Worm (Caenorhabditis elegans) whole organism, L1 larva: ENCODE results near the gene clec-31.

Source experiments
- C34B4.2 ChIP-seq: sonication (generic microtip); optimal IDR thresholded peaks from 2 replicates; lab custom pipeline; 2017; ENCODE audit warnings: mild to moderate bottlenecking, missing genetic modification characterization, missing compliant biosample characterization
- Y116A8C.19 ChIP-seq: sonication (generic microtip); optimal IDR thresholded peaks from 2 replicates; lab custom pipeline; 2016; ENCODE audit warnings: missing compliant biosample characterization, missing genetic modification characterization, borderline replicate concordance
- alr-1 ChIP-seq: fragments of 200-800 bp; sonication (Bioruptor generic); optimal IDR thresholded peaks from 2 replicates; lab custom pipeline; 2018; ENCODE audit warnings: borderline replicate concordance, mild to moderate bottlenecking, missing genetic modification characterization, missing compliant biosample characterization
- aly-2 ChIP-seq: fragments of 150-350 bp; optimal IDR thresholded peaks from 2 replicates; lab custom pipeline; 2014; ENCODE audit warnings: missing biosample characterization, missing genetic modification characterization
- ama-1 ChIP-seq: fragments of 150-350 bp; optimal IDR thresholded peaks from 2 replicates; lab custom pipeline; 2014
- blmp-1 ChIP-seq: fragments of 150-350 bp; optimal IDR thresholded peaks from 2 replicates; lab custom pipeline; 2014; ENCODE audit warnings: missing biosample characterization, missing genetic modification characterization
- ceh-8 ChIP-seq: fragments of 200-800 bp; sonication (Bioruptor generic); optimal IDR thresholded peaks from 2 replicates; lab custom pipeline; 2018; ENCODE audit warnings: mild to moderate bottlenecking, missing genetic modification characterization, moderate library complexity, missing compliant biosample characterization
- ceh-88 ChIP-seq: fragments of 200-800 bp; sonication (Bioruptor generic); IDR thresholded peaks from 2 replicates; pipeline ENCODE4 v1.3.6; 2022; ENCODE audit warnings: missing genetic modification characterization, missing compliant biosample characterization
- ceh-90 ChIP-seq: sonication (generic microtip); optimal IDR thresholded peaks from 2 replicates; lab custom pipeline; 2016; ENCODE audit warnings: missing genetic modification characterization, missing compliant biosample characterization
- ces-1 ChIP-seq: fragments of 150-350 bp; optimal IDR thresholded peaks from 2 replicates; lab custom pipeline; 2014; ENCODE audit warnings: missing biosample characterization, missing genetic modification reagents, missing genetic modification characterization
- dsc-1 ChIP-seq: sonication (generic microtip); optimal IDR thresholded peaks from 2 replicates; lab custom pipeline; 2016; ENCODE audit warnings: mild to moderate bottlenecking, missing genetic modification characterization, missing compliant biosample characterization
- efl-3 ChIP-seq: fragments of 200-800 bp; sonication (Bioruptor generic); optimal IDR thresholded peaks from 2 replicates; lab custom pipeline; 2018; ENCODE audit warnings: mild to moderate bottlenecking, missing genetic modification characterization, missing compliant biosample characterization
- ets-5 ChIP-seq: fragments of 200-800 bp; sonication (Bioruptor generic); IDR thresholded peaks from 2 replicates; pipeline ENCODE4 v1.3.6; 2022; ENCODE audit warnings: missing genetic modification characterization, missing compliant biosample characterization
- fos-1 ChIP-seq: fragments of 150-350 bp; optimal IDR thresholded peaks from 2 replicates; lab custom pipeline; 2014; ENCODE audit warnings: missing biosample characterization, missing genetic modification characterization
- hlh-17 ChIP-seq: fragments of 200-800 bp; sonication (Bioruptor generic); optimal IDR thresholded peaks from 2 replicates; lab custom pipeline; 2018; ENCODE audit warnings: missing genetic modification characterization, mild to moderate bottlenecking, missing compliant biosample characterization, moderate library complexity, borderline replicate concordance
- hpl-2 ChIP-seq: fragments of 150-350 bp; optimal IDR thresholded peaks from 2 replicates; lab custom pipeline; 2014; ENCODE audit warnings: missing biosample characterization, missing genetic modification reagents, missing genetic modification characterization
- irx-1 ChIP-seq: sonication (generic microtip); optimal IDR thresholded peaks from 2 replicates; lab custom pipeline; 2016; ENCODE audit warnings: missing genetic modification characterization, missing compliant biosample characterization
- isw-1 ChIP-seq: fragments of 200-800 bp; sonication (Bioruptor generic); IDR thresholded peaks from 2 replicates; pipeline ENCODE4 v1.3.6; 2022; ENCODE audit warnings: missing genetic modification characterization, missing compliant biosample characterization
- lin-15B ChIP-seq: fragments of 150-350 bp; sonication (generic microtip); optimal IDR thresholded peaks from 3 replicates; lab custom pipeline; 2014; ENCODE audit warnings: missing biosample characterization, missing genetic modification characterization
- lin-35 ChIP-seq, 2 experiments: fragments of 150-350 bp; optimal IDR thresholded peaks; 2 replicates each; lab custom pipeline; 2014; ENCODE audit warnings: missing biosample characterization in 2 of 2, missing genetic modification characterization in 2 of 2, missing genetic modification reagents in 2 of 2
- lir-3 ChIP-seq: sonication (generic microtip); optimal IDR thresholded peaks from 2 replicates; lab custom pipeline; 2016; ENCODE audit warnings: mild to moderate bottlenecking, missing genetic modification characterization, moderate library complexity, missing compliant biosample characterization; ENCODE audit not compliant: poor library complexity
- lsy-2 ChIP-seq, 2 experiments: fragments of 150-350 bp; optimal IDR thresholded peaks; 2 replicates each; lab custom pipeline; 2014; ENCODE audit warnings: missing biosample characterization in 2 of 2, missing genetic modification characterization in 2 of 2
- mep-1 ChIP-seq: fragments of 150-350 bp; optimal IDR thresholded peaks from 2 replicates; lab custom pipeline; 2014; ENCODE audit warnings: missing biosample characterization, missing genetic modification characterization
- nhr-11 ChIP-seq: fragments of 150-350 bp; optimal IDR thresholded peaks from 2 replicates; lab custom pipeline; 2014; ENCODE audit warnings: missing biosample characterization, missing genetic modification characterization
- nhr-19 ChIP-seq: fragments of 200-800 bp; sonication (Bioruptor generic); conservative IDR thresholded peaks from 2 replicates; pipeline ENCODE4 v1.3.6; 2022; ENCODE audit warnings: missing genetic modification characterization, missing compliant biosample characterization
- nhr-20 ChIP-seq: sonication (generic microtip); optimal IDR thresholded peaks from 2 replicates; lab custom pipeline; 2016; ENCODE audit warnings: mild to moderate bottlenecking, missing genetic modification characterization, missing compliant biosample characterization
- nhr-28 ChIP-seq: fragments of 150-350 bp; optimal IDR thresholded peaks from 2 replicates; lab custom pipeline; 2014; ENCODE audit warnings: missing biosample characterization, missing genetic modification characterization
- nhr-47 ChIP-seq: sonication (generic microtip); optimal IDR thresholded peaks from 2 replicates; lab custom pipeline; 2016; ENCODE audit warnings: mild to moderate bottlenecking, missing genetic modification characterization, moderate library complexity, missing compliant biosample characterization
- nhr-71 ChIP-seq: sonication (generic microtip); optimal IDR thresholded peaks from 2 replicates; lab custom pipeline; 2016; ENCODE audit warnings: mild to moderate bottlenecking, missing genetic modification characterization, moderate library complexity, missing compliant biosample characterization
- nhr-84 ChIP-seq: sonication (generic microtip); optimal IDR thresholded peaks from 2 replicates; lab custom pipeline; 2017; ENCODE audit warnings: missing biosample characterization, missing genetic modification characterization
- nhr-85 ChIP-seq: sonication (generic microtip); peaks from one replicate; lab custom pipeline; 2016; ENCODE audit warnings: missing genetic modification characterization, inconsistent platforms, missing compliant biosample characterization
- nhr-90 ChIP-seq: sonication (generic microtip); optimal IDR thresholded peaks from 2 replicates; lab custom pipeline; 2016; ENCODE audit warnings: mild to moderate bottlenecking, missing genetic modification characterization, missing compliant biosample characterization; ENCODE audit not compliant: poor library complexity
- pag-3 ChIP-seq: sonication (generic microtip); optimal IDR thresholded peaks from 2 replicates; lab custom pipeline; 2017; ENCODE audit warnings: missing genetic modification characterization, mild to moderate bottlenecking, missing compliant biosample characterization, antibody characterized with exemption, borderline replicate concordance; ENCODE audit not compliant: insufficient read depth
- pqm-1 ChIP-seq: sonication (generic microtip); optimal IDR thresholded peaks from 3 replicates; lab custom pipeline; 2017; ENCODE audit warnings: missing biosample characterization, missing genetic modification characterization
- rnt-1 ChIP-seq: sonication (generic microtip); optimal IDR thresholded peaks from 2 replicates; lab custom pipeline; 2016; ENCODE audit warnings: mild to moderate bottlenecking, missing genetic modification characterization, moderate library complexity, missing compliant biosample characterization
- snu-23 ChIP-seq: sonication (generic microtip); optimal IDR thresholded peaks from 2 replicates; lab custom pipeline; 2016; ENCODE audit warnings: missing genetic modification characterization, missing compliant biosample characterization
- sup-37 ChIP-seq: fragments of 200-800 bp; sonication (Bioruptor generic); optimal IDR thresholded peaks from 2 replicates; lab custom pipeline; 2018; ENCODE audit warnings: mild to moderate bottlenecking, missing genetic modification characterization, missing compliant biosample characterization
- swsn-7 ChIP-seq: sonication (generic microtip); optimal IDR thresholded peaks from 2 replicates; lab custom pipeline; 2016; ENCODE audit warnings: missing genetic modification characterization, missing compliant biosample characterization
- unc-130 ChIP-seq: fragments of 150-350 bp; optimal IDR thresholded peaks from 2 replicates; lab custom pipeline; 2017; ENCODE audit warnings: missing biosample characterization, missing genetic modification characterization, inconsistent platforms
- unc-98 ChIP-seq: fragments of 200-800 bp; sonication (Bioruptor generic); IDR thresholded peaks from 2 replicates; pipeline ENCODE4 v1.3.6; 2022; ENCODE audit warnings: missing genetic modification characterization, missing compliant biosample characterization
- vab-15 ChIP-seq: sonication (generic microtip); optimal IDR thresholded peaks from 2 replicates; lab custom pipeline; 2017; ENCODE audit warnings: missing genotype, mild to moderate bottlenecking, missing genetic modification characterization, missing compliant biosample characterization
- ztf-11 ChIP-seq, 2 experiments: sonication (generic microtip); optimal IDR thresholded peaks; 2 replicates each; lab custom pipeline; 2016 to 2017; ENCODE audit warnings: missing genetic modification characterization in 2 of 2, missing biosample characterization in 1 of 2, missing compliant biosample characterization in 1 of 2
- ztf-4 ChIP-seq: fragments of 150-350 bp; optimal IDR thresholded peaks from 2 replicates; lab custom pipeline; 2014; ENCODE audit warnings: missing biosample characterization, missing genetic modification characterization

The clec-31 gene

ce11 chrV:16833672-16834071 lies 24.2 kb downstream of the clec-31 start:
- TF ChIP-seq C34B4.2 (tag; lab: Kevin White, UChicago) = no peak
- no peak for TF ChIP-seq hpl-2
- TF ChIP-seq swsn-7 (tag; lab: Kevin White, UChicago) = no peak
- no peak for TF ChIP-seq pag-3 (tag; lab: Kevin White, UChicago)
- TF ChIP-seq snu-23 (GFP tag; lab: Kevin White, UChicago) = no peak
- TF ChIP-seq isw-1 (GFP tag; lab: Robert Waterston, UW) = no peak
- TF ChIP-seq mep-1 = no peak
- TF ChIP-seq fos-1 = no peak
- TF ChIP-seq lir-3 (tag; lab: Kevin White, UChicago) = no peak
- TF ChIP-seq nhr-20 (tag; lab: Kevin White, UChicago) = no peak
- TF ChIP-seq nhr-47 (tag; lab: Kevin White, UChicago) = no peak
- no peak for TF ChIP-seq lin-35 (GFP tag; optimal IDR thresholded peaks at IDR 0.05; lab: Kevin White, UChicago)
- no peak for TF ChIP-seq aly-2 (tag; lab: Kevin White, UChicago)
- no peak for TF ChIP-seq nhr-84
- TF ChIP-seq unc-98 (GFP tag; lab: Robert Waterston, UW) = no peak
- no peak for TF ChIP-seq lsy-2 (tag; optimal IDR thresholded peaks at IDR 0.05; lab: Kevin White, UChicago)
- no peak for TF ChIP-seq sup-37 (GFP tag; lab: Kevin White, UChicago)
- TF ChIP-seq, all 84 proteins: peak for 0

- TF ChIP-seq nhr-11 (tag; lab: Kevin White, UChicago) (no peak), lin-15B (tag; lab: Kevin White, UChicago) (no peak), isw-1 (GFP tag; lab: Robert Waterston, UW) (no peak), ceh-8 (no peak), nhr-71 (no peak), alr-1 (tag; lab: Kevin White, UChicago) (no peak), C34B4.2 (tag; lab: Kevin White, UChicago) (no peak), blmp-1 (tag; lab: Kevin White, UChicago) (no peak), swsn-7 (tag; lab: Kevin White, UChicago) (no peak), Y116A8C.19 (no peak), pqm-1 (tag; lab: Kevin White, UChicago) (no peak), ceh-90 (tag; lab: Kevin White, UChicago) (no peak), ztf-11 (tag; optimal IDR thresholded peaks at IDR 0.05; lab: Kevin White, UChicago) (no peak)
These were observed 25.0 kb downstream of the clec-31 start, which contains the start of gene phy-3 for ce11 chrV:16832865-16833264. Gene phy-3 (plus strand): TSS chrV:16833165.

ce11 chrV:16831921-16832320 lies 26.0 kb downstream of the clec-31 start, which contains the start of gene srh-215:
Gene srh-215 (minus strand): TSS chrV:16832021.
- TF ChIP-seq ama-1 (lab: Kevin White, UChicago) = no peak
- no peak for TF ChIP-seq hlh-17 (GFP tag; lab: Kevin White, UChicago)
- TF ChIP-seq ets-5 = no peak
- no peak for TF ChIP-seq nhr-90 (tag; lab: Kevin White, UChicago)
- no peak for TF ChIP-seq ztf-4

ce11 chrV:16831310-16831709 lies 26.6 kb downstream of the clec-31 start:
- TF ChIP-seq nhr-85 (tag; lab: Kevin White, UChicago) = no peak
- TF ChIP-seq fos-1 = no peak
- no peak for TF ChIP-seq isw-1 (GFP tag; lab: Robert Waterston, UW)
- TF ChIP-seq irx-1 (tag; lab: Kevin White, UChicago) = no peak
- no peak for TF ChIP-seq mep-1
- no peak for TF ChIP-seq unc-130 (tag; lab: Kevin White, UChicago)
- no peak for TF ChIP-seq ceh-88
- TF ChIP-seq ces-1 (GFP tag; lab: Kevin White, UChicago) = no peak
- TF ChIP-seq vab-15 (tag; lab: Kevin White, UChicago) = no peak
- no peak for TF ChIP-seq aly-2 (tag; lab: Kevin White, UChicago)
- no peak for TF ChIP-seq rnt-1 (tag; lab: Kevin White, UChicago)
- TF ChIP-seq lsy-2 (tag; optimal IDR thresholded peaks at IDR 0.05; lab: Kevin White, UChicago) = no peak
- TF ChIP-seq nhr-90 (tag; lab: Kevin White, UChicago) = no peak
- no peak for TF ChIP-seq lir-3 (tag; lab: Kevin White, UChicago)
- no peak for TF ChIP-seq efl-3 (GFP tag; lab: Kevin White, UChicago)
- no peak for TF ChIP-seq lin-35 (GFP tag; optimal IDR thresholded peaks at IDR 0.05; lab: Kevin White, UChicago)
- TF ChIP-seq C34B4.2 (tag; lab: Kevin White, UChicago) = no peak
- no peak for TF ChIP-seq nhr-28
- TF ChIP-seq nhr-19 (GFP tag; lab: Robert Waterston, UW) = no peak
- no peak for TF ChIP-seq dsc-1 (tag; lab: Kevin White, UChicago)
